Worm (Caenorhabditis elegans): Measurements from ENCODE around the gene clec-59.

clec-59 gene

DNA sequence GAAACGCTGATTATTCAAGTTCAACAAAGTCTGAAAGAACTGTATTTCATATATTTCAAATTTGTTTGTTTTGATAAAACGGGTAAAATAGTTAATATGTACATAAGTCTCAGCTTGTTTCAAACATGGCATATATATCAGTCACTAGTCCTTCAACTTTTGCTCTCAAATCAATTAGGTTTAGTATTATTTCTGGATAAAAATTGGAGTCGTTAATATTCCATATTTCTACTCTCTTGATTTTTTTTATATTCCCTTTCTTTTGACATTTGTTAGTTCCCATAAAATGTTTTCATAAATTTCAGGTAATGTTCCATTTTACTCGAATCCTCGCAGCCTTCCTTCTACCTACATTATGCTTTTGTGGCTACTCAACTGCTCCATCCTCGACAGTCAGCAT is 43.4 kb downstream of the clec-59 start, which contains the start of gene cut-4:
Gene cut-4 (plus strand): TSS at position 301 of the 400 bp plus-strand sequence.
- TF ChIP-seq nhr-12 (tag; optimal IDR thresholded peaks at IDR 0.05): no peak
- no peak for TF ChIP-seq lin-39 (tag; optimal IDR thresholded peaks at IDR 0.05)
- TF ChIP-seq elt-1 (tag; optimal IDR thresholded peaks at IDR 0.05): no peak
- no peak for TF ChIP-seq ZK546.5 (tag; optimal IDR thresholded peaks at IDR 0.05)
- no peak for TF ChIP-seq alr-1 (tag; optimal IDR thresholded peaks at IDR 0.05)
- no peak for TF ChIP-seq nhr-237 (tag; optimal IDR thresholded peaks at IDR 0.05)
- TF ChIP-seq unc-39 (tag; optimal IDR thresholded peaks at IDR 0.05): no peak
- TF ChIP-seq lin-13 (GFP tag; optimal IDR thresholded peaks at IDR 0.05): no peak
- no peak for TF ChIP-seq nhr-77 (tag; optimal IDR thresholded peaks at IDR 0.05)
- no peak for TF ChIP-seq ama-1 (optimal IDR thresholded peaks at IDR 0.05)
- TF ChIP-seq C34F6.9 (tag; optimal IDR thresholded peaks at IDR 0.05): no peak
- no peak for TF ChIP-seq nhr-6 (tag; optimal IDR thresholded peaks at IDR 0.05)
- no peak for TF ChIP-seq zag-1 (tag; optimal IDR thresholded peaks at IDR 0.05)
- no peak for TF ChIP-seq ceh-82 (tag; optimal IDR thresholded peaks at IDR 0.05)

Data from whole organism, L2 larva.